Worm (Caenorhabditis elegans) whole organism, late embryonic: ENCODE results near the gene K08D9.4.

Experiments
- T23F11.4 ChIP-seq: fragments of 200-800 bp; sonication (Bioruptor generic); optimal IDR thresholded peaks from 2 replicates; lab custom pipeline; 2018; ENCODE audit warnings: mild to moderate bottlenecking, missing genetic modification characterization, missing compliant biosample characterization
- ceh-14 ChIP-seq: sonication (generic microtip); optimal IDR thresholded peaks from 2 replicates; lab custom pipeline; 2016; ENCODE audit warnings: missing genotype, missing genetic modification characterization, missing compliant biosample characterization
- elt-4 ChIP-seq: sonication (generic microtip); optimal IDR thresholded peaks from 2 replicates; lab custom pipeline; 2016; ENCODE audit warnings: missing genetic modification characterization, missing compliant biosample characterization
- ets-4 ChIP-seq: sonication (generic microtip); optimal IDR thresholded peaks from 2 replicates; lab custom pipeline; 2016; ENCODE audit warnings: missing genetic modification characterization, missing compliant biosample characterization
- unc-86 ChIP-seq: sonication (generic microtip); optimal IDR thresholded peaks from 2 replicates; lab custom pipeline; 2016; ENCODE audit warnings: missing genetic modification characterization, missing compliant biosample characterization

DNA sequence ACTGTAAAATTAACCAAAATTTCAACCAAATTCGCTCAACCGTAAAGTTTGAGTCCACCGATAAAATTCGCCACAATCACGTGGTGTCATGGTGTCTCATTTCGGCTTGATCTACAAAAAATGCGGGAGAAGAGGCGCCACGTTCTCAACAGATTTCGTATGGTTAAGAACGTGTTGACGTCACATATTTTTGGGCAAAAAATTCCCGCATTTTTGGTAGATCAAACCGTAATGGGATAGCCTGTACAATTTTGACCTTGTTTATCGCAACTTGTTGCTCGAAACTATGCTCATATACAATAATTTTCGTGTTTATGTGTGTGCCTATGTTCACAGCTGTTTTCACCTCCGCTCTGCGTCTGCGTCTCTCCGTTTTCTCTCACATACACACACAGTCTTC lies 8.7 kb upstream of the K08D9.4 start:
- TF ChIP-seq ets-4 (tag; lab: Kevin White, UChicago), result no peak
- no peak for TF ChIP-seq unc-86 (tag; lab: Kevin White, UChicago)
- TF ChIP-seq T23F11.4 (GFP tag; lab: Kevin White, UChicago), result no peak
- TF ChIP-seq elt-4 (tag; lab: Kevin White, UChicago), result no peak
- no peak for TF ChIP-seq ceh-14 (tag; lab: Kevin White, UChicago)
